Worm (Caenorhabditis elegans) whole organism, midembryonic: Measurements from ENCODE around the gene B0252.11.

ENCODE experiments used
- cog-1 ChIP-seq: sonication (generic microtip); optimal IDR thresholded peaks from 2 replicates; lab custom pipeline; 2016; ENCODE audit warnings: missing genetic modification characterization, missing compliant biosample characterization
- flt-1 ChIP-seq: fragments of 200-800 bp; sonication (Bioruptor generic); IDR thresholded peaks from 2 replicates; pipeline ENCODE4 v1.3.6; 2022; ENCODE audit warnings: missing genetic modification characterization, missing compliant biosample characterization
- tab-1 ChIP-seq: fragments of 200-800 bp; sonication (Bioruptor generic); IDR thresholded peaks from 2 replicates; pipeline ENCODE4 v1.3.6; 2022; ENCODE audit warnings: missing genetic modification characterization, missing compliant biosample characterization
- ztf-23 ChIP-seq: fragments of 200-800 bp; sonication (Bioruptor generic); IDR thresholded peaks from 2 replicates; pipeline ENCODE4 v1.3.6; 2022; ENCODE audit warnings: missing genetic modification reagents, missing genetic modification characterization, missing compliant biosample characterization
- ztf-29 ChIP-seq: fragments of 200-800 bp; sonication (Bioruptor generic); IDR thresholded peaks from 2 replicates; pipeline ENCODE4 v1.3.6; 2022; ENCODE audit warnings: missing genetic modification reagents, missing genetic modification characterization, missing compliant biosample characterization

DNA sequence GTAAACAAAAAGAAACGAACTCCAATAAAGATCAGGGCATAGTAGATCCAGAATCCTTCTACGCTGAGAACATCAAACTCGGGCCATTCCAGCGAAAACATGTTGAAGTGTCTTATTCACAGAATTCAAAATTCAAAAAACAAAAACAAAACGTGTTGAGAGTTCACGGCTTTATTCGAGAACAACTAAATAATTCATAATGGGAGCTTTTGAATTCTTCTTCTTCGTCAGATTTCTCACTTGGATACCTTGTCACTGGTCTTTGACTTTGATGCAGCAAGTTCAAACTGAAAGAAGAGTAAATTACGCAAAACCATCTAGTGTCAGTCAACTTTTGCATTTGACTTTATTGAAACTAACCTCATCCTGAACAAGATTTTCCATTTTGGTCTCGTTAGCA lies at the start of gene B0252.11:
- TF ChIP-seq ztf-29, result no peak
- TF ChIP-seq flt-1 (GFP tag; lab: Robert Waterston, UW), result no peak
- TF ChIP-seq tab-1 (GFP tag; lab: Robert Waterston, UW), result no peak
- no peak for TF ChIP-seq ztf-23 (GFP tag; lab: Robert Waterston, UW)
- no peak for TF ChIP-seq cog-1 (tag; lab: Kevin White, UChicago)
